Fruit fly (Drosophila melanogaster): ENCODE measurements around the gene Jhbp4.

Jhbp4 gene

DNA sequence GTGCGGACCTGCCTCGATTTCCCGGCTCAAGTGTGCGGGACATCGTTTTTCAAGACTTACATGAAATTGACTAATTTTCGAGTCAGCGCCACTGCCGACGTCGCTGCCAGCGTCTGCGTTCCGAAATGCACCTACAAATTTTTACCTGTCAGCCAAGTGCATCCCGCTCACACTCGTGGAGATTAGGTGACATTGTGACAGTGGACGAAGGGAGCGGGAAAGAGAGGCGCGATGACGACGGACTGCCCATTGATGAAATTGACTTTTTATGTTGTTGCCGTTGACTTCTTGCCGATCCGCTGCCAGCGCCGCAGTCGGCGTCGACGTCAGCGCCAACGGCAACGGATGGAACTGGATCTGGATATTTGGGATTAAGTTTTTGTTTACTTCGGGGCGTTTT is 9.1 kb upstream of the Jhbp4 start (continued):
- TF ChIP-seq CG10209 (GFP tag; optimal IDR thresholded peaks at IDR 0.05) (no peak), CG9876 (GFP tag; optimal IDR thresholded peaks at IDR 0.05) (no peak), CG8478 (optimal IDR thresholded peaks at IDR 0.05) (no peak), CG3163 (GFP tag; optimal IDR thresholded peaks at IDR 0.05) (no peak), gem (tag; optimal IDR thresholded peaks at IDR 0.05) (no peak), CG17385 (GFP tag; optimal IDR thresholded peaks at IDR 0.05) (no peak), NFAT (GFP tag; IDR thresholded peaks at IDR 0.05) (no peak), CG14860 (GFP tag; IDR thresholded peaks at IDR 0.05; ENCODE audit: partially characterized antibody) (no peak), abd-A (tag; optimal IDR thresholded peaks at IDR 0.05) (peak; percentile 16), tio (GFP tag; optimal IDR thresholded peaks at IDR 0.05) (no peak), wor (GFP tag; IDR thresholded peaks at IDR 0.05) (0 out of 2 replicates have a peak, but pooled peaks have one; percentile 15), CG1832 (GFP tag; optimal IDR thresholded peaks at IDR 0.05) (peak; percentile 63), Bgb (GFP tag; IDR thresholded peaks at IDR 0.05; ENCODE audit: partially characterized antibody) (no peak), h (optimal IDR thresholded peaks at IDR 0.05) (no peak), Awh (GFP tag; IDR thresholded peaks at IDR 0.05) (no peak), tap (tag; optimal IDR thresholded peaks at IDR 0.05) (no peak), Scr (GFP tag; IDR thresholded peaks at IDR 0.05; ENCODE audit: partially characterized antibody) (no peak), CG7987 (GFP tag; optimal IDR thresholded peaks at IDR 0.05) (no peak), Ssrp (tag; optimal IDR thresholded peaks at IDR 0.05) (no peak), gt (GFP tag; IDR thresholded peaks at IDR 0.05) (0 out of 2 replicates have a peak, but pooled peaks have one; percentile 28), Dad (GFP tag; optimal IDR thresholded peaks at IDR 0.05) (no peak), kni (GFP tag; optimal IDR thresholded peaks at IDR 0.05) (peak; percentile 65), stwl (tag; optimal IDR thresholded peaks at IDR 0.05) (no peak), D (optimal IDR thresholded peaks at IDR 0.05) (peak; percentile 67), D (GFP tag; optimal IDR thresholded peaks at IDR 0.05) (no peak), HLH54F (GFP tag; optimal IDR thresholded peaks at IDR 0.05) (no peak), CG4404 (GFP tag; IDR thresholded peaks at IDR 0.05) (no peak), CG8924 (tag; optimal IDR thresholded peaks at IDR 0.05) (no peak), CG4360 (GFP tag; IDR thresholded peaks at IDR 0.05) (peak; percentile 60; the same call in 1 of the 2 replicates), zfh2 (GFP tag; optimal IDR thresholded peaks at IDR 0.05) (no peak), jumu (GFP tag; optimal IDR thresholded peaks at IDR 0.05) (no peak), CG16813 (GFP tag; IDR thresholded peaks at IDR 0.05; ENCODE audit: partially characterized antibody) (no peak), vfl (GFP tag; optimal IDR thresholded peaks at IDR 0.05) (no peak), CG12219 (GFP tag; optimal IDR thresholded peaks at IDR 0.05) (no peak), Dek (tag; optimal IDR thresholded peaks at IDR 0.05) (no peak), cad (GFP tag; optimal IDR thresholded peaks at IDR 0.05) (peak; percentile 57), CG7556 (GFP tag; optimal IDR thresholded peaks at IDR 0.05) (no peak), CG8765 (GFP tag; IDR thresholded peaks at IDR 0.05) (no peak), Gug (GFP tag; IDR thresholded peaks at IDR 0.05) (no peak), pros (GFP tag; optimal IDR thresholded peaks at IDR 0.05) (peak; percentile 11), al (GFP tag; IDR thresholded peaks at IDR 0.05) (no peak), CG1792 (GFP tag; optimal IDR thresholded peaks at IDR 0.05) (no peak), bowl (GFP tag; IDR thresholded peaks at IDR 0.05) (no peak), CG2116 (GFP tag; optimal IDR thresholded peaks at IDR 0.05) (no peak), CG10431 (GFP tag; optimal IDR thresholded peaks at IDR 0.05) (peak; percentile 84), Adf1 (GFP tag; IDR thresholded peaks at IDR 0.05) (peak; percentile 64), Nf-YB (GFP tag; optimal IDR thresholded peaks at IDR 0.05) (peak; percentile 63), C15 (GFP tag; IDR thresholded peaks at IDR 0.05) (no peak), CG18262 (tag; optimal IDR thresholded peaks at IDR 0.05) (no peak), cwo (GFP tag; optimal IDR thresholded peaks at IDR 0.05) (no peak), CG17912 (GFP tag; optimal IDR thresholded peaks at IDR 0.05) (no peak), Mes4 (GFP tag; optimal IDR thresholded peaks at IDR 0.05) (no peak), Hand (GFP tag; optimal IDR thresholded peaks at IDR 0.05) (no peak)
